Fruit fly (Drosophila melanogaster): ENCODE results near the gene CG5404.

Gene CG5404

DNA sequence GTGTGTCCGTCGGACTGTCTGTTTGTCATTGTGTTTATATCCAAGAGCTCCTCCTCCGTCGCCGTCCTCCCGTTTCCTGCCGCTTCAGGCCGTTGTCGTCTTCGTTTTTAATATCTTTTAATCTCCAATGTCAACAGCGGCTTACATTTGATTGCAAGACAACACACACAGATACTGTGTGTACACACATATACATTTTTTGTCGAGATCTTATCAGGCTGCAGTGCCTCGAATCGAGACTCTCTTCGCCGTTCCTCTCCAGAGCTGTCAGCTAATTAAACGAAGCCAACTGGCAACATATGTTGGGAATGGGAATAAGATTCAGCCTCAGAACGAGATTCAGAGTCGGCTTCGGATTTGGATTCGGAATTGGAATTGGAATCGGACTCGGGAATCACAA is 33.9 kb upstream of the CG5404 start (continued):
- TF ChIP-seq pnt (GFP tag; optimal IDR thresholded peaks at IDR 0.05) (no peak), CG6791 (GFP tag; IDR thresholded peaks at IDR 0.05; ENCODE audit: partially characterized antibody) (no peak), sob (GFP tag; IDR thresholded peaks at IDR 0.05) (no peak), az2 (GFP tag; optimal IDR thresholded peaks at IDR 0.05) (no peak), Bgb (GFP tag; IDR thresholded peaks at IDR 0.05; ENCODE audit: partially characterized antibody) (no peak), ATbp (GFP tag; optimal IDR thresholded peaks at IDR 0.05) (peak; percentile 65), CG5180 (GFP tag; optimal IDR thresholded peaks at IDR 0.05) (peak; percentile 8), CG8089 (GFP tag; optimal IDR thresholded peaks at IDR 0.05) (peak; percentile 18), CG13296 (GFP tag; optimal IDR thresholded peaks at IDR 0.05) (no peak), CG1603 (tag; optimal IDR thresholded peaks at IDR 0.05) (peak; percentile 7), Sox100B (GFP tag; optimal IDR thresholded peaks at IDR 0.05) (peak; percentile 5), CG15601 (tag; optimal IDR thresholded peaks at IDR 0.05) (peak; percentile 50), grn (GFP tag; optimal IDR thresholded peaks at IDR 0.05) (peak; percentile 98), CG15479 (GFP tag; optimal IDR thresholded peaks at IDR 0.05) (peak; percentile 19), Dbx (GFP tag; IDR thresholded peaks at IDR 0.05) (no peak), CG31365 (tag; optimal IDR thresholded peaks at IDR 0.05) (no peak), insv (GFP tag; optimal IDR thresholded peaks at IDR 0.05) (peak in 1 of 2 experiments; percentile 4), CG6689 (GFP tag; IDR thresholded peaks at IDR 0.05) (0 out of 2 replicates have a peak, but pooled peaks have one; percentile 11), Deaf1 (tag; optimal IDR thresholded peaks at IDR 0.05) (peak; percentile 31), Asciz (GFP tag; optimal IDR thresholded peaks at IDR 0.05) (peak; percentile 2), CG2120 (GFP tag; optimal IDR thresholded peaks at IDR 0.05) (no peak), Hsf (GFP tag; optimal IDR thresholded peaks at IDR 0.05) (no peak), CG14710 (tag; optimal IDR thresholded peaks at IDR 0.05) (peak; percentile 6), tin (GFP tag; optimal IDR thresholded peaks at IDR 0.05) (no peak), Sry-δ (GFP tag; optimal IDR thresholded peaks at IDR 0.05) (no peak), jumu (GFP tag; optimal IDR thresholded peaks at IDR 0.05) (no peak), usp (GFP tag; optimal IDR thresholded peaks at IDR 0.05) (no peak), CG4360 (GFP tag; IDR thresholded peaks at IDR 0.05) (peak; percentile 26; the same call in 1 of the 2 replicates), CHES-1-like (GFP tag; optimal IDR thresholded peaks at IDR 0.05) (no peak), gcm2 (GFP tag; optimal IDR thresholded peaks at IDR 0.05) (no peak), trh (GFP tag; optimal IDR thresholded peaks at IDR 0.05) (no peak), Blimp-1 (GFP tag; optimal IDR thresholded peaks at IDR 0.05) (peak; percentile 38), CG10431 (GFP tag; optimal IDR thresholded peaks at IDR 0.05) (peak; percentile 1), wek (GFP tag; optimal IDR thresholded peaks at IDR 0.05) (peak; percentile 25), peb (GFP tag; IDR thresholded peaks at IDR 0.05) (no peak), HmgZ (tag; optimal IDR thresholded peaks at IDR 0.05) (no peak), CG1529 (GFP tag; optimal IDR thresholded peaks at IDR 0.05) (peak; percentile 13), ac (GFP tag; optimal IDR thresholded peaks at IDR 0.05) (peak; percentile 24), CG17385 (GFP tag; optimal IDR thresholded peaks at IDR 0.05) (no peak), CG3281 (GFP tag; optimal IDR thresholded peaks at IDR 0.05) (no peak), CG30431 (GFP tag; optimal IDR thresholded peaks at IDR 0.05) (no peak), sim (GFP tag; IDR thresholded peaks at IDR 0.05) (0 out of 2 replicates have a peak, but pooled peaks have one; percentile 45), CG8388 (GFP tag; optimal IDR thresholded peaks at IDR 0.05) (no peak), D (optimal IDR thresholded peaks at IDR 0.05) (no peak), D (GFP tag; optimal IDR thresholded peaks at IDR 0.05) (peak; percentile 52), sna (GFP tag; IDR thresholded peaks at IDR 0.05; ENCODE audit: partially characterized antibody) (no peak), cwo (GFP tag; optimal IDR thresholded peaks at IDR 0.05) (no peak), CG18262 (tag; optimal IDR thresholded peaks at IDR 0.05) (peak; percentile 24), CG11504 (tag; optimal IDR thresholded peaks at IDR 0.05) (peak; percentile 17), CG10366 (GFP tag; IDR thresholded peaks at IDR 0.05) (no peak), CG4617 (GFP tag; optimal IDR thresholded peaks at IDR 0.05; ENCODE audit: borderline replicate concordance) (no peak)

Data from whole organism, embryonic.